Worm (Caenorhabditis elegans): ENCODE measurements around the gene C25F9.16.

DNA sequence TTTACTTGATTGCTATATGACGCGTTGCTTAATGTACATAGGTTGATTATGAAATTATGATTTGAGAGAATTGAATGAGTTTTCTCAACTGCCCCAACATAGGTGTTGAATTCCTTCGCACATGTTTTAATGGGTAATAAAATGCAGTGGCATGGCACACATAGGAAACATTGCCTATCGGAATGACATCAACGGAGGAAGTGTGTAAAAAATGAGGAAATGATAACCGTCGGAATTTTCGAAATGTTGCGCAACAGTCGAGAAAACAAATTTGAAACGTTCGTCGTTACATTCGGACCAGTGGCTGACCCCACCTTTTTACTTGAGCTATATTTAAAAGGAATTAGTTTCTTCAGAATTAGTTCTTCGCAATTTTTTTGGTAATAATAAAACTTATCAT lies 2.2 kb upstream of the C25F9.16 start:
- no peak for TF ChIP-seq lin-13 (GFP tag; optimal IDR thresholded peaks at IDR 0.05)
- no peak for TF ChIP-seq ztf-11 (tag; optimal IDR thresholded peaks at IDR 0.05)
- no peak for TF ChIP-seq ama-1 (optimal IDR thresholded peaks at IDR 0.05)
